Worm (Caenorhabditis elegans): Measurements from ENCODE around the gene nos-3.

The nos-3 gene

DNA sequence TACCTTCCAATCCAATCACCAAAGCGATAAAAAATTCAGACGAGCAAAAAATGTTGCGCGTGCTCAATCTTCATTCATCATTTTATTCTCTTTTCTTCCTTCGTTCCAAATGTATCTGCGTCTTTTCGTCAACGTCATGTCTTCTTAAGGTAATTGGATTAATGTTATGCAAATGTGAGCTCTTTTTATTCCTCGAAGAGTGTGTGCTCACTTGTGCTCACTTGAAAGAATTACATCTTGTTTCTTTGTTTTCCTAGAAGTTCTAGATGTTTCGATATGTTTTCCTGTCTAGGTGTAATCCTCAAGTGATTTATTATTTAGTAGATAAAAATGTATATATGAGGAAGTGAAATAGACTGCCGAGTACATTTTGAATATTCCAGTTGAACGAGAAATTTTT is 9.3 kb downstream of the nos-3 start:
- TF ChIP-seq ceh-14 (tag; optimal IDR thresholded peaks at IDR 0.05) (no peak), ceh-24 (tag; optimal IDR thresholded peaks at IDR 0.05) (no peak), ceh-45 (GFP tag; IDR thresholded peaks at IDR 0.05) (no peak), ceh-9 (tag; optimal IDR thresholded peaks at IDR 0.05) (no peak), fkh-10 (GFP tag; optimal IDR thresholded peaks at IDR 0.05) (no peak), unc-3 (GFP tag; conservative IDR thresholded peaks at IDR 0.05) (no peak), unc-3 (tag; optimal IDR thresholded peaks at IDR 0.05) (no peak), hlh-15 (tag; optimal IDR thresholded peaks at IDR 0.05) (no peak)

DNA sequence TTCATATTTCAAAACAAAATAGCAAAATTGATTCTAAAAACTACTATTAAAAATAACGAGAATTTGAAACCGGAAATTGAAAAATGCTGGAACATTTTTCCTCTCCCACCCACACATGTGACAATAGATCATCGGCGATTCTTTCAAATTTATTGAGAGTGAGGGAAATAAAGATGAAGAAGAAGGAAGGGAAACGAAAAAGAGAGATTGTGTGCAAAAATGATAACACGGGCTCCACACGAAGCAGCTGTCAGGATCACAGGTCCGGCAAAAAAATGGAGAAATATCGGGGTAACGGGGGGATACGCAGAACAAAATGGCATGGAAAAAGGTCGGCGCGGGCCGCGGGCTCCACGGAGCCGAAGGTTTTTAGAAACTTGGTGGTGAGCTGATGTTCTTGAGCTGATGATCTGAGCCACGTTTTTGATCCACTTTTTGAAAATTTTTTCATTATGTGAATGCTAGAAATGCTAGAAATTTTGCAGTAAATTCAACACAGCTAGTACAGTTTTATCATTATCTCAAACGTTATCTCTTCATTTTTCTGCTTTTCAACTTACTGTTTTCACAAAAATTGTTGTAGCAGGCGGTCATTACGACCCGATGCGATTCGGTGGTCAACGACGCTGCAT is 11.7 kb downstream of the nos-3 start, which contains the start of gene shk-1:
Gene shk-1, plus strand, starts transcription at position 582 of the 632 bp plus-strand sequence.
- peak; percentile 87 for TF ChIP-seq nhr-11 (tag; optimal IDR thresholded peaks at IDR 0.05)
- no peak for TF ChIP-seq unc-42 (tag; optimal IDR thresholded peaks at IDR 0.05)
- peak; percentile 77 for TF ChIP-seq ceh-18 (tag; optimal IDR thresholded peaks at IDR 0.05)
- no peak for TF ChIP-seq hlh-13 (GFP tag; optimal IDR thresholded peaks at IDR 0.05)
- TF ChIP-seq rnt-1 (tag; optimal IDR thresholded peaks at IDR 0.05) = peak; percentile 23
- TF ChIP-seq syd-9 (tag; optimal IDR thresholded peaks at IDR 0.05) = no peak
- no peak for TF ChIP-seq hlh-6 (tag; optimal IDR thresholded peaks at IDR 0.05)

DNA sequence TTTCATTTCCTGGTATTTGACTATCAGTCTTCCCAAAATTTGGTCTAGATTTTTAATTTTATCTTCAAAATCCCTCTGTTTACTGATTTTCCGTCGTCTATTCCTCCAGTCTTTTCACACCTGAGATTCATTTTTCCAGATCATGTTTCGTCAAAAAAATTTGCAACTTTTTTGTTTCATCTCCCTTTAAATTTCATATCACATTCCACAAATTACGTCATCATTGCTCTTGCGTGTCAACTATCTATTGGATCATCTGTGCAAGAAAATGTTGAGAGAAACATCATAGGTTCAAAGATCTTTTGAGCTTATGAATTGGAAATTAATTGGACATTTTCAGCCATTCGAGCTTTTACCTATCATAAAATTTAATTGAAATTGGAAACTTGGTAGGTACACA is 13.3 kb downstream of the nos-3 start:
- no peak for TF ChIP-seq ceh-48 (tag; optimal IDR thresholded peaks at IDR 0.05)
- no peak for TF ChIP-seq dmd-4 (tag; optimal IDR thresholded peaks at IDR 0.05; ENCODE audit: borderline replicate concordance)
- no peak for TF ChIP-seq npax-4 (tag; optimal IDR thresholded peaks at IDR 0.05)
- no peak for TF ChIP-seq hlh-8 (tag; optimal IDR thresholded peaks at IDR 0.05)
- no peak for TF ChIP-seq gmeb-2 (tag; optimal IDR thresholded peaks at IDR 0.05)
- no peak for TF ChIP-seq pat-9 (tag; optimal IDR thresholded peaks at IDR 0.05)
- TF ChIP-seq K02D7.2 (tag; optimal IDR thresholded peaks at IDR 0.05) = no peak
- TF ChIP-seq dve-1 (tag; optimal IDR thresholded peaks at IDR 0.05) = no peak

DNA sequence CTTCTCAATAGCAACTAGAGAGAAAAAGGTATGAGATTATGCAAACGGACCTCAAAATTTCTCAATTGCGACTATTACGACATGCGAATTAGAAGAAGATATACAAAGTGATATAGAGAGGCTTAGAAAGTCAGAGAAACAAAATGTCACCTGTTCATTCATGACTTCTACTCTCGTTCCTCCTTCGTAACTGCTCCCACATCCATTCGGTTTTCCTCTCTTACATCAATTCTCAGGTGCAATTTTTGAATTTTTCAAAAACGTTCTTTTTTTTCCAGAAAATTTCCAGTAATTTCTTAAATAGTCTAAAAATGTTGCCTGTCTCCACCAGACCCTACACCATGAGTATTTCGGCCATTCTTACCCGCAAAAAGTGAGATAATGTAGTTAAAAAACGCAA is 18.6 kb downstream of the nos-3 start:
- TF ChIP-seq unc-55 (GFP tag; optimal IDR thresholded peaks at IDR 0.05) = peak; percentile 62
- no peak for TF ChIP-seq K02D7.2 (tag; optimal IDR thresholded peaks at IDR 0.05)

DNA sequence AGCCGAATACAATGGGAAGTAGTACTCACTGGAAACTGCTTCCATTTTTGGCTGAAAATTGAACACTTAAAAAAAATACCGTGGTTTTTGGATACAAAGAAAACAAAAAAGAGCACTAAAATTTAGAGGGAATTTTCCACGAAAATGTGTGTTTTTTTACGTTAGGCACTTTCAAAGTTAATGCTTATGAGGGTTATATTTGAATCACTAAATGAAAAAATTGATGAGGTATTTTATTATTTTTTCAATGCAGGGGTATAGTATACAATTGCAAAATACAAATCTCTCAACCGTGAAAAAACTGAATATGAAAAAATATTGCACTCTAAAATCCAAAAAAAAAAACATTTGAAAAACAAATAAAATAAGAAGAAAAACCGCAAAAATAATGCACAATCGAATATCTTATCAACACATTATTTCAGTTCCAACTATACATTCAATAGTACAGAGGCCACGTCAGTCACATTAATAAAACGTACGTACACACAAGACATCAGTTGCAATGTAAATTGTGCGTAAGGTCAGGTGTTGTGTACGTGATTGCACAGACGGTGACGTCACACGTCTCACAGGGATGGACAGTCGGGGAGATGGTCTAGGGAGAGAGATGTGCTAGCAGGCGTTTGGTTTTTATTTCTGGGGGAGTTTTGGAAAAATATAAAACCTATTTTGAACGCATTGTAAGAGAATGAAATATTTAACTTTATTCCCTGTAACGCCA is 23.8 kb downstream of the nos-3 start, which contains the start of gene aqp-10:
Gene aqp-10, minus strand, starts transcription at position 51 of the 724 bp plus-strand sequence.
- TF ChIP-seq che-1 (tag; optimal IDR thresholded peaks at IDR 0.05) (no peak), nfya-1 (tag; optimal IDR thresholded peaks at IDR 0.05) (peak; percentile 68), tbx-2 (tag; optimal IDR thresholded peaks at IDR 0.05) (peak; percentile 47), hlh-30 (tag; optimal IDR thresholded peaks at IDR 0.05; ENCODE audit: insufficient read depth) (peak; percentile 24), elt-2 (tag; optimal IDR thresholded peaks at IDR 0.05) (peak; percentile 50)

DNA sequence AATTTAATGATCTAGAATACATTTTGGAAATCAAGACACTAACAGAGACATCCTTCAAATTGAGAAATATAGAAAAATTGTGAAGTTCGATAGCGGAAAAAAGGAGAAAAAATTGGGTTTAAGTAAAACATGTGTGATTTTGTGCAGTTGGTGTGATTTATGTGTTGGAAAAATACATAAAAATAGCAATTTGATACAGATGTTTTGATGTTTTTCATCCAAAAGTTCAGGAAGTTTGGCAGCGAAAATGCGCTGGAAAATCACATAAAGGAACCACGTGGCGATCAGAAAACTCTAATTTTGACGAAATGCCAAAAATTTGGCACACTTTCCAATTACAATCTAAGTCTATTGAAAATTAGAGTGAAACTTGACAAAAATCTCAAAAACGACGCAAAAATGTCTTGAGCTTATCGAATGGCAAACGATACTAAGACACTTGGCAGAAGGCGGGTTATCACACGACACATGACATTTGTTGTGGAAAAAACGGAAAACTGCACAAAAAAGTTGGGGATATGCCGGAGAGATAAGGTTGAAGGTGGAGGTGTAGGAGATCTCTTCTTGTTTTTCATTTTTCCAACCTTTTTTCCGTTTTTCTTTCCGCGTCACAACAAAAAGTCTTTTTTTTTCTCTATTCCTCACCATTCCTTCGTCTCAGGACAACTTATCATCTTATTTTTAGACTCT is 27.9 kb downstream of the nos-3 start, which contains the start of gene ZK1321.4:
Gene ZK1321.4, minus strand, starts transcription at position 51 of the 690 bp plus-strand sequence.
- TF ChIP-seq ceh-14 (tag; optimal IDR thresholded peaks at IDR 0.05) (no peak), ceh-24 (tag; optimal IDR thresholded peaks at IDR 0.05) (no peak), hlh-30 (tag; optimal IDR thresholded peaks at IDR 0.05; ENCODE audit: insufficient read depth) (no peak), mec-3 (tag; optimal IDR thresholded peaks at IDR 0.05; ENCODE audit: borderline replicate concordance) (no peak), hlh-15 (tag; optimal IDR thresholded peaks at IDR 0.05) (no peak), che-1 (tag; optimal IDR thresholded peaks at IDR 0.05) (no peak), pha-2 (tag; optimal IDR thresholded peaks at IDR 0.05) (no peak), tbx-7 (tag; optimal IDR thresholded peaks at IDR 0.05) (no peak), syd-9 (tag; optimal IDR thresholded peaks at IDR 0.05) (no peak), dmd-4 (tag; optimal IDR thresholded peaks at IDR 0.05; ENCODE audit: borderline replicate concordance) (no peak), npax-4 (tag; optimal IDR thresholded peaks at IDR 0.05) (no peak), lin-11 (tag; optimal IDR thresholded peaks at IDR 0.05) (no peak), sox-2 (GFP tag; IDR thresholded peaks at IDR 0.05) (no peak), ceh-18 (tag; optimal IDR thresholded peaks at IDR 0.05) (no peak)
